Fruit fly (Drosophila melanogaster) whole organism: ENCODE data around the gene CG18258.

Experiments used
- CG8478 ChIP-seq: fragments of >200 bp; optimal IDR thresholded peaks from 2 replicates; lab custom pipeline; 2018; ENCODE audit warnings: inconsistent platforms
- pan ChIP-seq: fragments of >200 bp; optimal IDR thresholded peaks from 2 replicates; lab custom pipeline; 2017
- psq ChIP-seq: fragments of >200 bp; optimal IDR thresholded peaks from 2 replicates; lab custom pipeline; 2017

- TF ChIP-seq CG8478 (lab: Kevin White, UChicago), result no peak
- TF ChIP-seq psq, result no peak
- no peak for TF ChIP-seq pan (lab: Kevin White, UChicago)
Measured at dm6 chrX:17223715-17224114, 11.6 kb downstream of the CG18258 start, which contains the start of gene CG34327.
